Fruit fly (Drosophila melanogaster) whole organism, embryonic: ENCODE results near the gene CG32073.

Experiments
- Ada2b ChIP-seq: fragments of 200-800 bp; sonication (Bioruptor generic); IDR thresholded peaks from 2 replicates; pipeline ENCODE4 v1.3.6; 2022; ENCODE audit warnings: missing biosample characterization, missing genetic modification characterization
- Atf6 ChIP-seq: fragments of 200-800 bp; sonication (Bioruptor generic); IDR thresholded peaks from 2 replicates; pipeline ENCODE4 v1.3.6; 2022; ENCODE audit warnings: missing biosample characterization, missing genetic modification characterization
- CG10147 ChIP-seq: fragments of 200-800 bp; sonication (Bioruptor generic); optimal IDR thresholded peaks from 2 replicates; lab custom pipeline; 2019; ENCODE audit warnings: missing biosample characterization, mild to moderate bottlenecking, missing genetic modification characterization, moderate library complexity
- CG11456 ChIP-seq: fragments of 200-800 bp; sonication (Bioruptor generic); IDR thresholded peaks from 3 replicates; pipeline ENCODE4 v1.3.6; 2022; ENCODE audit warnings: missing biosample characterization, missing genetic modification characterization
- CG11560 ChIP-seq: fragments of 200-800 bp; sonication (Bioruptor generic); IDR thresholded peaks from 3 replicates; pipeline ENCODE4 v1.3.6; 2022; ENCODE audit warnings: missing biosample characterization, missing genetic modification characterization
- CG12236 ChIP-seq: fragments of 200-800 bp; sonication (Bioruptor generic); optimal IDR thresholded peaks from 2 replicates; lab custom pipeline; 2016; ENCODE audit warnings: missing biosample characterization, missing genetic modification characterization
- CG12391 ChIP-seq: fragments of 200-800 bp; sonication (Bioruptor generic); optimal IDR thresholded peaks from 3 replicates; lab custom pipeline; 2018; ENCODE audit warnings: missing biosample characterization, mild to moderate bottlenecking, missing genetic modification characterization, moderate library complexity
- CG13296 ChIP-seq: fragments of 200-800 bp; sonication (Bioruptor generic); optimal IDR thresholded peaks from 3 replicates; lab custom pipeline; 2018; ENCODE audit warnings: missing biosample characterization, mild to moderate bottlenecking, missing genetic modification characterization
- CG15696 ChIP-seq: fragments of 200-800 bp; sonication (Bioruptor generic); optimal IDR thresholded peaks from 2 replicates; lab custom pipeline; 2019; ENCODE audit warnings: missing biosample characterization, mild to moderate bottlenecking, missing genetic modification characterization, moderate library complexity
- CG18476 ChIP-seq: fragments of 200-800 bp; sonication (Bioruptor generic); optimal IDR thresholded peaks from 2 replicates; lab custom pipeline; 2016; ENCODE audit warnings: missing biosample characterization, mild to moderate bottlenecking, missing genetic modification characterization
- CG18599 ChIP-seq: fragments of 200-800 bp; sonication (Bioruptor generic); optimal IDR thresholded peaks from 3 replicates; lab custom pipeline; 2017; ENCODE audit warnings: missing biosample characterization, missing genetic modification characterization, mild to moderate bottlenecking, moderate library complexity, missing genetic modification reagents
- CG2712 ChIP-seq: fragments of 200-800 bp; optimal IDR thresholded peaks from 3 replicates; lab custom pipeline; 2019; ENCODE audit warnings: missing biosample characterization, mild to moderate bottlenecking, missing genetic modification characterization, moderate library complexity
- CG30431 ChIP-seq: fragments of 200-800 bp; sonication (Bioruptor generic); optimal IDR thresholded peaks from 2 replicates; lab custom pipeline; 2017; ENCODE audit warnings: missing biosample characterization, missing genetic modification characterization
- CG31365 ChIP-seq: fragments of 200-800 bp; sonication (Bioruptor generic); optimal IDR thresholded peaks from 2 replicates; lab custom pipeline; 2018; ENCODE audit warnings: missing biosample characterization, mild to moderate bottlenecking, missing genetic modification characterization
- CG31388 ChIP-seq: fragments of 200-800 bp; sonication (Bioruptor generic); optimal IDR thresholded peaks from 2 replicates; lab custom pipeline; 2016; ENCODE audit warnings: missing biosample characterization, missing genetic modification characterization
- CG34224 ChIP-seq: fragments of 200-800 bp; sonication (Bioruptor generic); IDR thresholded peaks from 3 replicates; pipeline ENCODE4 v1.3.6; 2022; ENCODE audit warnings: missing biosample characterization, missing genetic modification characterization; ENCODE audit not compliant: partially characterized antibody
- CG34376 ChIP-seq: fragments of 200-800 bp; sonication (Bioruptor generic); optimal IDR thresholded peaks from 2 replicates; lab custom pipeline; 2018; ENCODE audit warnings: missing biosample characterization, mild to moderate bottlenecking, missing genetic modification characterization
- CG3726 ChIP-seq: fragments of 200-800 bp; sonication (Bioruptor generic); IDR thresholded peaks from 3 replicates; pipeline ENCODE4, ENCODE4 v1.3.6; 2022; ENCODE audit warnings: missing biosample characterization, missing genetic modification characterization
- CG4282 ChIP-seq: fragments of 200-800 bp; sonication (Bioruptor generic); optimal IDR thresholded peaks from 2 replicates; lab custom pipeline; 2016; ENCODE audit warnings: missing biosample characterization, missing genetic modification characterization
- CG6175 ChIP-seq: fragments of 200-800 bp; sonication (Bioruptor generic); IDR thresholded peaks from 3 replicates; pipeline ENCODE4 v1.3.6; 2022; ENCODE audit warnings: missing biosample characterization, missing genetic modification characterization
- CG7745 ChIP-seq: fragments of 200-800 bp; sonication (Bioruptor generic); optimal IDR thresholded peaks from 2 replicates; lab custom pipeline; 2018; ENCODE audit warnings: missing biosample characterization, mild to moderate bottlenecking, missing genetic modification characterization, moderate library complexity
- CG7786 ChIP-seq: fragments of 200-800 bp; sonication (Bioruptor generic); optimal IDR thresholded peaks from 2 replicates; lab custom pipeline; 2016; ENCODE audit warnings: missing biosample characterization, missing genetic modification characterization
- CG8765 ChIP-seq: fragments of 200-800 bp; sonication (Bioruptor generic); IDR thresholded peaks from 2 replicates; pipeline ENCODE4 v1.3.6; 2022; ENCODE audit warnings: missing biosample characterization, missing genetic modification characterization
- CoRest ChIP-seq: fragments of 200-800 bp; sonication (Bioruptor generic); optimal IDR thresholded peaks from 3 replicates; lab custom pipeline; 2018; ENCODE audit warnings: missing biosample characterization, mild to moderate bottlenecking, missing genetic modification characterization, moderate library complexity
- D ChIP-seq, 2 experiments: fragments of 200-800 bp in 1 of 2; fragments of >200 bp in 1 of 2; sonication (Bioruptor generic) in 1 of 2; optimal IDR thresholded peaks; 2 replicates in 1 of 2; 3 replicates in 1 of 2; lab custom pipeline; 2017; ENCODE audit warnings: mild to moderate bottlenecking in 1 of 2, missing biosample characterization in 1 of 2, missing genetic modification characterization in 1 of 2, missing genetic modification reagents in 1 of 2
- Dfd ChIP-seq, 2 experiments: fragments of >200 bp; optimal IDR thresholded peaks; 2 replicates each; lab custom pipeline; 2017; ENCODE audit warnings: missing biosample characterization in 2 of 2, missing genetic modification characterization in 2 of 2
- Ets97D ChIP-seq: fragments of 200-800 bp; sonication (Bioruptor generic); optimal IDR thresholded peaks from 3 replicates; lab custom pipeline; 2016; ENCODE audit warnings: missing biosample characterization, missing genetic modification characterization
- Fer2 ChIP-seq: fragments of 200-800 bp; sonication (Bioruptor generic); optimal IDR thresholded peaks from 2 replicates; lab custom pipeline; 2018; ENCODE audit warnings: missing biosample characterization, mild to moderate bottlenecking, missing genetic modification characterization, moderate library complexity
- GATAe ChIP-seq: fragments of 200-800 bp; sonication (Bioruptor generic); conservative IDR thresholded peaks from 2 replicates; pipeline ENCODE4 v1.3.6; 2022; ENCODE audit warnings: missing biosample characterization, missing genetic modification characterization
- HLH4C ChIP-seq: fragments of 200-800 bp; sonication (Bioruptor generic); IDR thresholded peaks from 3 replicates; pipeline ENCODE4 v1.3.6; 2022; ENCODE audit warnings: missing biosample characterization, missing genetic modification characterization; ENCODE audit not compliant: partially characterized antibody
- HmgD ChIP-seq: fragments of 200-800 bp; sonication (Bioruptor generic); optimal IDR thresholded peaks from 3 replicates; lab custom pipeline; 2016; ENCODE audit warnings: missing biosample characterization, missing genetic modification characterization
- Lhr ChIP-seq: fragments of 200-800 bp; sonication (Bioruptor generic); optimal IDR thresholded peaks from 3 replicates; lab custom pipeline; 2017; ENCODE audit warnings: mild to moderate bottlenecking, missing biosample characterization, missing genetic modification reagents, missing genetic modification characterization
- Max ChIP-seq: fragments of 200-800 bp; sonication (Bioruptor generic); optimal IDR thresholded peaks from 2 replicates; lab custom pipeline; 2016; ENCODE audit warnings: missing biosample characterization, mild to moderate bottlenecking, missing genetic modification characterization
- Mrtf ChIP-seq: fragments of 200-800 bp; sonication (Bioruptor generic); IDR thresholded peaks from 3 replicates; pipeline ENCODE4 v1.3.6; 2022; ENCODE audit warnings: missing biosample characterization, missing genetic modification characterization
- NK7.1 ChIP-seq: fragments of 200-800 bp; sonication (Bioruptor generic); optimal IDR thresholded peaks from 3 replicates; lab custom pipeline; 2016; ENCODE audit warnings: missing biosample characterization, missing genetic modification characterization
- Neu2 ChIP-seq: fragments of 200-800 bp; sonication (Bioruptor generic); optimal IDR thresholded peaks from 3 replicates; lab custom pipeline; 2016; ENCODE audit warnings: missing biosample characterization, missing genetic modification characterization, borderline replicate concordance
- Oli ChIP-seq: fragments of 200-800 bp; sonication (Bioruptor generic); optimal IDR thresholded peaks from 2 replicates; lab custom pipeline; 2018; ENCODE audit warnings: missing biosample characterization, mild to moderate bottlenecking, missing genetic modification characterization, moderate library complexity
- Rx ChIP-seq: fragments of 200-800 bp; sonication (Bioruptor generic); IDR thresholded peaks from 2 replicates; pipeline ENCODE4 v1.3.6; 2022; ENCODE audit warnings: missing biosample characterization, missing genetic modification characterization
- aop ChIP-seq: fragments of 200-800 bp; sonication (Bioruptor generic); IDR thresholded peaks from 2 replicates; pipeline ENCODE4 v1.3.6; 2022; ENCODE audit warnings: missing biosample characterization, missing genetic modification characterization
- ato ChIP-seq: fragments of 200-800 bp; sonication (Bioruptor generic); IDR thresholded peaks from 2 replicates; pipeline ENCODE4 v1.3.6; 2022; ENCODE audit warnings: missing biosample characterization, missing genetic modification characterization; ENCODE audit not compliant: partially characterized antibody
- bowl ChIP-seq: fragments of 200-800 bp; sonication (Bioruptor generic); IDR thresholded peaks from 2 replicates; pipeline ENCODE4 v1.3.6; 2022; ENCODE audit warnings: missing biosample characterization, missing genetic modification characterization
- emc ChIP-seq: fragments of 200-800 bp; sonication (Bioruptor generic); optimal IDR thresholded peaks from 2 replicates; lab custom pipeline; 2016; ENCODE audit warnings: missing biosample characterization, missing genetic modification characterization
- kni ChIP-seq: fragments of 200-800 bp; sonication (Bioruptor generic); optimal IDR thresholded peaks from 3 replicates; lab custom pipeline; 2017; ENCODE audit warnings: mild to moderate bottlenecking, missing biosample characterization, missing genetic modification reagents, missing genetic modification characterization
- lmd ChIP-seq: fragments of 200-800 bp; sonication (Bioruptor generic); IDR thresholded peaks from 2 replicates; pipeline ENCODE4 v1.3.6; 2022; ENCODE audit warnings: missing biosample characterization, missing genetic modification characterization
- odd ChIP-seq: fragments of 200-800 bp; sonication (Bioruptor generic); optimal IDR thresholded peaks from 2 replicates; lab custom pipeline; 2017; ENCODE audit warnings: missing biosample characterization, mild to moderate bottlenecking, missing genetic modification characterization
- org-1 ChIP-seq: fragments of 200-800 bp; sonication (Bioruptor generic); optimal IDR thresholded peaks from 2 replicates; lab custom pipeline; 2017; ENCODE audit warnings: missing biosample characterization, missing genetic modification characterization
- ro ChIP-seq: fragments of 200-800 bp; sonication (Bioruptor generic); IDR thresholded peaks from 2 replicates; pipeline ENCODE4 v1.3.6; 2022; ENCODE audit warnings: missing biosample characterization, missing genetic modification characterization
- toy ChIP-seq: fragments of 200-800 bp; sonication (Bioruptor generic); IDR thresholded peaks from 2 replicates; pipeline ENCODE4 v1.3.6; 2022; ENCODE audit warnings: missing biosample characterization, missing genetic modification characterization
- trh ChIP-seq: fragments of 200-800 bp; sonication (Bioruptor generic); optimal IDR thresholded peaks from 2 replicates; lab custom pipeline; 2016; ENCODE audit warnings: missing biosample characterization, missing genetic modification characterization
- zfh1 ChIP-seq: fragments of 200-800 bp; sonication (Bioruptor generic); IDR thresholded peaks from 3 replicates; pipeline ENCODE4 v1.3.6; 2022; ENCODE audit warnings: missing biosample characterization, missing genetic modification characterization

CG32073 gene

dm6 chr3L:11064689-11065088, 42.7 kb downstream of the CG32073 start, which contains the start of the genes CG32075, CG45101 and SuUR (continued):
- peak; percentile 75 for TF ChIP-seq CG8765
- TF ChIP-seq CG2712 (tag; lab: Kevin White, UChicago), result peak; percentile 91
- no peak for TF ChIP-seq D (optimal IDR thresholded peaks at IDR 0.05; lab: Kevin White, UChicago)
- TF ChIP-seq D (GFP tag; optimal IDR thresholded peaks at IDR 0.05; lab: Kevin White, UChicago), result peak; percentile 26
- TF ChIP-seq CG4282 (GFP tag; lab: Kevin White, UChicago), result peak; percentile 74
- no peak for TF ChIP-seq CG7745 (tag; lab: Kevin White, UChicago)
- peak; percentile 51 for TF ChIP-seq Lhr (GFP tag; lab: Kevin White, UChicago)
- TF ChIP-seq Rx (GFP tag; lab: Robert Waterston, UW), result peak; percentile 77
- TF ChIP-seq ro (GFP tag; lab: Robert Waterston, UW), result peak; percentile 76
- TF ChIP-seq GATAe, result peak; percentile 61; the same call in 1 of the 2 replicates
- TF ChIP-seq CG11560 (tag; lab: Robert Waterston, UW), result peak; percentile 61; the same call in 1 of the 3 replicates
- peak; percentile 39 for TF ChIP-seq CG31388 (GFP tag; lab: Kevin White, UChicago)
- peak; percentile 88 for TF ChIP-seq Ada2b
- peak; percentile 68 for TF ChIP-seq trh (GFP tag; lab: Kevin White, UChicago)
- peak; percentile 70; the same call in 1 of the 3 replicates for TF ChIP-seq Mrtf (GFP tag; lab: Robert Waterston, UW)
- peak; percentile 79 for TF ChIP-seq Fer2 (tag; lab: Kevin White, UChicago)
- peak; percentile 86 for TF ChIP-seq Atf6 (GFP tag; lab: Robert Waterston, UW)
- TF ChIP-seq Ets97D, result peak; percentile 85
- TF ChIP-seq CG30431 (GFP tag; lab: Kevin White, UChicago), result peak; percentile 81
- peak; percentile 89 for TF ChIP-seq CoRest
- TF ChIP-seq Neu2 (GFP tag; lab: Kevin White, UChicago), result no peak
- TF ChIP-seq Max (GFP tag; lab: Kevin White, UChicago), result peak; percentile 93
- no peak; the same call in 1 of the 2 replicates for TF ChIP-seq aop
- TF ChIP-seq CG3726 (GFP tag; lab: Robert Waterston, UW), result peak; percentile 80; the same call in 2 of the 3 replicates
- peak; percentile 66; the same call in 1 of the 3 replicates for TF ChIP-seq CG6175 (GFP tag; lab: Robert Waterston, UW)
- TF ChIP-seq CG31365 (tag; lab: Kevin White, UChicago), result no peak
- TF ChIP-seq CG10147, result peak; percentile 67
- TF ChIP-seq toy, result no peak
- TF ChIP-seq Oli (tag; lab: Kevin White, UChicago), result peak; percentile 82
- peak; percentile 70 for TF ChIP-seq NK7.1
- TF ChIP-seq CG15696 (tag; lab: Kevin White, UChicago), result peak; percentile 84
- peak; percentile 90 for TF ChIP-seq CG7786 (GFP tag; lab: Kevin White, UChicago)
- TF ChIP-seq odd (GFP tag; lab: Kevin White, UChicago), result peak; percentile 52
- TF ChIP-seq bowl (GFP tag; lab: Robert Waterston, UW), result 0 out of 2 replicates have a peak, but pooled peaks have one; percentile 40
- TF ChIP-seq ato (GFP tag; lab: Robert Waterston, UW), result no peak
- TF ChIP-seq kni (GFP tag; lab: Kevin White, UChicago), result no peak
- TF ChIP-seq CG11456 (GFP tag; lab: Robert Waterston, UW), result peak; percentile 82
- peak; percentile 79 for TF ChIP-seq CG13296 (GFP tag; lab: Kevin White, UChicago)
- peak; percentile 64 for TF ChIP-seq CG12236 (GFP tag; lab: Kevin White, UChicago)
- peak; percentile 80 for TF ChIP-seq CG34376 (GFP tag; lab: Kevin White, UChicago)
- peak; percentile 88 for TF ChIP-seq lmd (GFP tag; lab: Robert Waterston, UW)
- peak; percentile 69 for TF ChIP-seq org-1 (GFP tag; lab: Kevin White, UChicago)
- peak; percentile 93 for TF ChIP-seq CG12391 (tag; lab: Kevin White, UChicago)
- TF ChIP-seq CG34224 (GFP tag; lab: Robert Waterston, UW), result no peak
- peak; percentile 83 for TF ChIP-seq CG18599 (GFP tag; lab: Kevin White, UChicago)
- no peak for TF ChIP-seq Dfd (GFP tag; optimal IDR thresholded peaks at IDR 0.05; lab: Kevin White, UChicago)
- peak; percentile 10 for TF ChIP-seq emc
- TF ChIP-seq zfh1, result peak; percentile 92
- TF ChIP-seq HmgD (GFP tag; lab: Kevin White, UChicago), result peak; percentile 73
- peak; percentile 82 for TF ChIP-seq CG18476 (GFP tag; lab: Kevin White, UChicago)
- no peak for TF ChIP-seq HLH4C
